Fruit fly (Drosophila melanogaster) Kc167 (cell line): ENCODE results near the gene Rab40.

ENCODE experiments used
- Myc ChIP-seq: fragments of >200 bp; optimal IDR thresholded peaks from 2 replicates; lab custom pipeline; 2017; ENCODE audit warnings: missing external identifiers
- h ChIP-seq: fragments of >200 bp; optimal IDR thresholded peaks from 3 replicates; lab custom pipeline; 2018; ENCODE audit warnings: missing external identifiers
- psq ChIP-seq: fragments of >200 bp; optimal IDR thresholded peaks from 2 replicates; lab custom pipeline; 2017; ENCODE audit warnings: missing external identifiers
- ttk ChIP-seq: sonication (Bioruptor generic); optimal IDR thresholded peaks from 2 replicates; lab custom pipeline; 2017; ENCODE audit warnings: missing external identifiers

DNA sequence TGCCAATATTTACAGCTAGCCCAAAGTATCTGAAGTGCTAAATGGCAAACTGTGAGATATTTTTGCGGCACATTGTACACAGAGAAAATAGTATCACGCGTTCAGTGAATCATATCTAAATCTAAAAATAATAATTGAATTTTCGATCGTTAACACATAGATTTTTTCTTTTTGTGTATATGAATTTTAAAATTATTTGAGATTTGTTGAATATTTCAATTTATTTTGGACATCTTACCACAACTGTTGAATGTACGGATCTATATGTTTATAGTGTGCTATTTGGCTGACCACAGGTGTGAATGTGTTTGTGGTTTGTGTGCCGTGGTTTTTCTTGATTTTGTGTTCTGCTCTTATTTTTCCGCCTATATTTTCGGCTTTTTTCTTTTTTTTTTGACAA is 6.9 kb upstream of the Rab40 start:
- TF ChIP-seq Myc (lab: Kevin White, UChicago) = no peak
- no peak for TF ChIP-seq psq (lab: Kevin White, UChicago)
- no peak for TF ChIP-seq ttk
- no peak for TF ChIP-seq h (lab: Kevin White, UChicago)
